Worm (Caenorhabditis elegans) whole organism, mixed stage, embryonic: Measurements from ENCODE around the gene rgr-1.

Source experiments
- lin-13 ChIP-seq: fragments of 150-350 bp; optimal IDR thresholded peaks from 2 replicates; lab custom pipeline; 2014; ENCODE audit warnings: missing biosample characterization, missing genetic modification characterization
- lin-32 ChIP-seq: fragments of 200-800 bp; sonication (Bioruptor generic); optimal IDR thresholded peaks from 2 replicates; lab custom pipeline; 2018; ENCODE audit warnings: mild to moderate bottlenecking, missing genetic modification characterization, missing compliant biosample characterization
- lsy-2 ChIP-seq: fragments of 150-350 bp; optimal IDR thresholded peaks from 2 replicates; lab custom pipeline; 2014; ENCODE audit warnings: missing biosample characterization, missing genetic modification characterization
- nhr-12 ChIP-seq: fragments of 150-350 bp; optimal IDR thresholded peaks from 2 replicates; lab custom pipeline; 2014; ENCODE audit warnings: missing biosample characterization, missing genetic modification characterization
- snpc-4 ChIP-seq: fragments of 150-350 bp; optimal IDR thresholded peaks from 2 replicates; lab custom pipeline; 2014; ENCODE audit warnings: missing biosample characterization, missing genetic modification characterization
- sptf-1 ChIP-seq: sonication (generic microtip); optimal IDR thresholded peaks from 2 replicates; lab custom pipeline; 2017; ENCODE audit warnings: mild to moderate bottlenecking, missing genetic modification characterization, moderate library complexity, missing compliant biosample characterization
- unc-39 ChIP-seq: fragments of 150-350 bp; optimal IDR thresholded peaks from 2 replicates; lab custom pipeline; 2014; ENCODE audit warnings: missing biosample characterization, missing genetic modification characterization
- unc-62 ChIP-seq: fragments of 150-350 bp; optimal IDR thresholded peaks from 2 replicates; lab custom pipeline; 2014; ENCODE audit warnings: missing biosample characterization, missing genetic modification reagents, missing genetic modification characterization
- ztf-11 ChIP-seq: fragments of 150-350 bp; optimal IDR thresholded peaks from 2 replicates; lab custom pipeline; 2014; ENCODE audit warnings: missing biosample characterization, missing genetic modification characterization

DNA sequence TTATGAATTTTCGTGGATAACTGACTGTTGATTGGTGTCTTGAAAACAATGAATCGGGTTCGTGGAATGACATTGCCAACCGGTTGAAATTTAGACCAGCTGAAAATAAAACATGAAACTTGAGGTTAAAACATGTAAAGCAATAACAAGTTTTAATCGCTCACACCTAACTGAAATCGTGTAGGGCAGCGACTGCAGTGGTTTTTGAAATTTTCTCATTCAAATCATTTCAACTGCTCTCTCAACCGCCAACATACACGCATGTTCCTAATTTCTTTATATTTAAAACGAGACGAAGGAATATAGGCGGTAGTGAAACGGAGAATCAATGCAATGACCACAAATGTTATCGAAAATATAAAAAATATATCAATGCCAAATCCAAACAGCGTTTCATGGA lies 49.3 kb downstream of the rgr-1 start:
- TF ChIP-seq lin-32 (no peak), snpc-4 (no peak), ztf-11 (no peak), lsy-2 (tag; lab: Kevin White, UChicago) (no peak), sptf-1 (tag; lab: Kevin White, UChicago) (no peak), lin-13 (tag; lab: Kevin White, UChicago) (no peak), nhr-12 (no peak), unc-62 (GFP tag; lab: Kevin White, UChicago) (no peak), unc-39 (tag; lab: Kevin White, UChicago) (no peak)
